Fruit fly (Drosophila melanogaster): ENCODE results near the gene 5-HT2B.

Gene 5-HT2B

dm6 chr3R:8577409-8578255 is at the start of gene 5-HT2B (continued):
- TF ChIP-seq CG6808 (GFP tag; optimal IDR thresholded peaks at IDR 0.05), result no peak
- peak; percentile 6 for TF ChIP-seq CG8632 (GFP tag; optimal IDR thresholded peaks at IDR 0.05)
- TF ChIP-seq Hr38 (GFP tag; optimal IDR thresholded peaks at IDR 0.05), result no peak
- peak; percentile 64 for TF ChIP-seq CG32006 (GFP tag; optimal IDR thresholded peaks at IDR 0.05)
- TF ChIP-seq spab (GFP tag; optimal IDR thresholded peaks at IDR 0.05), result no peak
- TF ChIP-seq CG10669 (GFP tag; optimal IDR thresholded peaks at IDR 0.05), result no peak
- no peak for TF ChIP-seq Sox14 (GFP tag; optimal IDR thresholded peaks at IDR 0.05)
- TF ChIP-seq Met (GFP tag; optimal IDR thresholded peaks at IDR 0.05), result no peak
- no peak for TF ChIP-seq esn (GFP tag; optimal IDR thresholded peaks at IDR 0.05)

dm6 chr3R:8528862-8529261 is 49.1 kb upstream of the 5-HT2B start, which contains the start of gene CG11741:
CG11741 (minus strand) TSS chr3R:8528877.
- no peak for TF ChIP-seq CG9139 (GFP tag; optimal IDR thresholded peaks at IDR 0.05)
- TF ChIP-seq CG8119 (GFP tag; IDR thresholded peaks at IDR 0.05), result no peak
- TF ChIP-seq svp (GFP tag), result peak; percentile 96

dm6 chr3R:8545915-8546314 is 32.1 kb upstream of the 5-HT2B start:
- TF ChIP-seq ss (GFP tag; optimal IDR thresholded peaks at IDR 0.05), result no peak
- TF ChIP-seq CG6163 (GFP tag; IDR thresholded peaks at IDR 0.05), result peak; percentile 38; the same call in 1 of the 3 replicates
- TF ChIP-seq svp (GFP tag), result peak; percentile 31
- no peak for TF ChIP-seq salr (GFP tag; optimal IDR thresholded peaks at IDR 0.05)
- no peak for TF ChIP-seq OdsH (GFP tag; optimal IDR thresholded peaks at IDR 0.05)
- no peak for TF ChIP-seq CG6276 (GFP tag; optimal IDR thresholded peaks at IDR 0.05)
- no peak for TF ChIP-seq Hr4 (GFP tag; optimal IDR thresholded peaks at IDR 0.05)

dm6 chr3R:8552308-8552707 is 25.7 kb upstream of the 5-HT2B start, which contains the start of gene Or85d:
Or85d (plus strand) TSS chr3R:8552608.
- TF ChIP-seq CG11294 (GFP tag; IDR thresholded peaks at IDR 0.05) (no peak), vri (GFP tag; optimal IDR thresholded peaks at IDR 0.05) (no peak), acj6 (GFP tag; optimal IDR thresholded peaks at IDR 0.05) (no peak), Ets21C (GFP tag; optimal IDR thresholded peaks at IDR 0.05) (no peak), Sox15 (GFP tag; optimal IDR thresholded peaks at IDR 0.05) (no peak), spab (GFP tag; optimal IDR thresholded peaks at IDR 0.05) (no peak), fd85E (GFP tag; optimal IDR thresholded peaks at IDR 0.05) (no peak), Eip93F (GFP tag; optimal IDR thresholded peaks at IDR 0.05) (no peak), achi (GFP tag; optimal IDR thresholded peaks at IDR 0.05) (no peak), Lpt (GFP tag; optimal IDR thresholded peaks at IDR 0.05) (no peak), Smox (GFP tag; optimal IDR thresholded peaks at IDR 0.05) (no peak)

- TF ChIP-seq vri (GFP tag; optimal IDR thresholded peaks at IDR 0.05) (no peak), CG7368 (GFP tag; optimal IDR thresholded peaks at IDR 0.05) (no peak), CG10669 (GFP tag; optimal IDR thresholded peaks at IDR 0.05) (no peak), dsx (GFP tag; optimal IDR thresholded peaks at IDR 0.05; ENCODE audit: poor library complexity, severe bottlenecking) (peak; percentile 66), CG31627 (GFP tag; optimal IDR thresholded peaks at IDR 0.05) (no peak), Sox14 (GFP tag; optimal IDR thresholded peaks at IDR 0.05) (peak; percentile 73), Eip75B (GFP tag; optimal IDR thresholded peaks at IDR 0.05) (no peak)
Observed at dm6 chr3R:8561522-8561921, 16.5 kb upstream of the 5-HT2B start, which contains the start of gene pch2. pch2 (minus strand) TSS chr3R:8561764.

All from whole organism, prepupa.